Fruit fly (Drosophila melanogaster): Measurements from ENCODE around the gene CG12204.

CG12204 gene

DNA sequence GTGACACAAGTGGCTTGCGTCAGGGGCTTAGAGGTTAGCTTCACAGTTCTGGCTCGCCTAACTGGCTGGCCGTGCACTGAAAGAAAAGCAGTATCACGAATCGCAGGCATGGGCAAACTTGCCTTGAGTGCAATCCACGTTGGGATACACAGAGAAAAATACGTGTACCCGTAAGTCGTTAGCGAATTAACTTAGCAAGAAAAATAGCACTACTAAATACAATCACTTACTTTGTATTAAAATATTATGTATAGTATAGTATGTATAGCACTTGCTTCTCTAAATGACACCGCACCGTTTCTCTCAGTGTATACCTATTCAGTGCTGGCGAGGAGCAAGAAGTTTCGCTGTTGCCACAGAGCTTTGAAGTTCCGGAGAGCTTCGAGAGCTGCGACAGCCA lies 41.1 kb downstream of the CG12204 start (continued):
- no peak for TF ChIP-seq sd (tag; optimal IDR thresholded peaks at IDR 0.05)
- no peak for TF ChIP-seq CG42726 (GFP tag; IDR thresholded peaks at IDR 0.05; ENCODE audit: partially characterized antibody)
- no peak for TF ChIP-seq bbx (GFP tag; IDR thresholded peaks at IDR 0.05; ENCODE audit: partially characterized antibody)
- peak; percentile 22 for TF ChIP-seq CG5245 (GFP tag; optimal IDR thresholded peaks at IDR 0.05)
- no peak for TF ChIP-seq CG17802 (tag; optimal IDR thresholded peaks at IDR 0.05)
- TF ChIP-seq trh (GFP tag; optimal IDR thresholded peaks at IDR 0.05) = no peak
- no peak for TF ChIP-seq Poxn (GFP tag; IDR thresholded peaks at IDR 0.05)
- no peak for TF ChIP-seq CG6813 (GFP tag; optimal IDR thresholded peaks at IDR 0.05)
- no peak for TF ChIP-seq CG3726 (GFP tag; IDR thresholded peaks at IDR 0.05)
- TF ChIP-seq CG8388 (GFP tag; optimal IDR thresholded peaks at IDR 0.05) = peak; percentile 9
- no peak for TF ChIP-seq z (GFP tag; IDR thresholded peaks at IDR 0.05)
- TF ChIP-seq CG13775 (GFP tag; optimal IDR thresholded peaks at IDR 0.05) = no peak
- peak; percentile 52; the same call in 1 of the 2 replicates for TF ChIP-seq Rfx (GFP tag; IDR thresholded peaks at IDR 0.05)
- no peak for TF ChIP-seq twi (tag; optimal IDR thresholded peaks at IDR 0.05)
- TF ChIP-seq Bteb2 (GFP tag; optimal IDR thresholded peaks at IDR 0.05) = no peak
- no peak for TF ChIP-seq Sin3A (optimal IDR thresholded peaks at IDR 0.05)
- no peak for TF ChIP-seq gcm2 (GFP tag; optimal IDR thresholded peaks at IDR 0.05)
- TF ChIP-seq CG4360 (GFP tag; IDR thresholded peaks at IDR 0.05) = no peak
- TF ChIP-seq HLH3B (GFP tag; IDR thresholded peaks at IDR 0.05) = peak; percentile 43; the same call in 1 of the 2 replicates
- TF ChIP-seq btn (GFP tag; optimal IDR thresholded peaks at IDR 0.05) = no peak
- no peak for TF ChIP-seq pho (GFP tag; optimal IDR thresholded peaks at IDR 0.05)
- TF ChIP-seq CG8478 (optimal IDR thresholded peaks at IDR 0.05) = no peak
- TF ChIP-seq gfzf (GFP tag; optimal IDR thresholded peaks at IDR 0.05) = no peak
- TF ChIP-seq HHEX (GFP tag; optimal IDR thresholded peaks at IDR 0.05) = peak; percentile 41
- peak; percentile 26 for TF ChIP-seq CG10267 (tag; optimal IDR thresholded peaks at IDR 0.05)
- peak; percentile 50; the same call in 2 of the 3 replicates for TF ChIP-seq Dbx (GFP tag; IDR thresholded peaks at IDR 0.05)
- no peak for TF ChIP-seq CG31365 (tag; optimal IDR thresholded peaks at IDR 0.05)
- 0 out of 3 replicates have a peak, but pooled peaks have one; percentile 50 for TF ChIP-seq H15 (GFP tag; IDR thresholded peaks at IDR 0.05)
- TF ChIP-seq CG30020 (tag; optimal IDR thresholded peaks at IDR 0.05) = no peak
- TF ChIP-seq CG1832 (GFP tag; optimal IDR thresholded peaks at IDR 0.05) = no peak
- TF ChIP-seq ken (GFP tag; IDR thresholded peaks at IDR 0.05) = no peak
- TF ChIP-seq CG7372 (GFP tag; IDR thresholded peaks at IDR 0.05) = no peak
- no peak for TF ChIP-seq Nf-YB (GFP tag; optimal IDR thresholded peaks at IDR 0.05)
- no peak for TF ChIP-seq CG33557 (GFP tag; optimal IDR thresholded peaks at IDR 0.05)
- peak; percentile 51 for TF ChIP-seq CG2120 (GFP tag; optimal IDR thresholded peaks at IDR 0.05)
- no peak for TF ChIP-seq CG1233 (GFP tag; optimal IDR thresholded peaks at IDR 0.05)
- no peak for TF ChIP-seq CG10565 (GFP tag; optimal IDR thresholded peaks at IDR 0.05)
- TF ChIP-seq CG9727 (GFP tag; optimal IDR thresholded peaks at IDR 0.05) = peak; percentile 36
- no peak for TF ChIP-seq CG13287 (GFP tag; IDR thresholded peaks at IDR 0.05; ENCODE audit: partially characterized antibody)
- TF ChIP-seq dmrt11E (tag; optimal IDR thresholded peaks at IDR 0.05) = no peak
- no peak for TF ChIP-seq CG16813 (GFP tag; IDR thresholded peaks at IDR 0.05; ENCODE audit: partially characterized antibody)
- peak; percentile 52 for TF ChIP-seq CG15269 (tag; optimal IDR thresholded peaks at IDR 0.05)
- TF ChIP-seq tup (GFP tag; optimal IDR thresholded peaks at IDR 0.05) = no peak
- TF ChIP-seq dimm (GFP tag; IDR thresholded peaks at IDR 0.05) = no peak
- TF ChIP-seq Hey (tag; optimal IDR thresholded peaks at IDR 0.05) = no peak
- TF ChIP-seq trem (tag; optimal IDR thresholded peaks at IDR 0.05) = no peak
- TF ChIP-seq Fer1 (GFP tag; optimal IDR thresholded peaks at IDR 0.05) = peak; percentile 65
- peak; percentile 32 for TF ChIP-seq CG30403 (GFP tag; optimal IDR thresholded peaks at IDR 0.05)
- TF ChIP-seq sqz (GFP tag; optimal IDR thresholded peaks at IDR 0.05) = no peak
- TF ChIP-seq croc (GFP tag; conservative IDR thresholded peaks at IDR 0.05) = no peak
- no peak for TF ChIP-seq MTF-1 (GFP tag; optimal IDR thresholded peaks at IDR 0.05; ENCODE audit: borderline replicate concordance)
- peak; percentile 1 for TF ChIP-seq CG1602 (GFP tag; optimal IDR thresholded peaks at IDR 0.05)

Measured in whole organism, embryonic.